Worm (Caenorhabditis elegans) whole organism, L4 larva: ENCODE results near the gene C52G5.3.

ENCODE experiments used
- D1046.2 ChIP-seq: fragments of 200-800 bp; sonication (Bioruptor generic); IDR thresholded peaks from 2 replicates; pipeline ENCODE4 v1.3.6; 2022; ENCODE audit warnings: missing genetic modification characterization, missing compliant biosample characterization
- F26F4.8 ChIP-seq: fragments of 200-800 bp; sonication (Bioruptor generic); conservative IDR thresholded peaks from 2 replicates; pipeline ENCODE4 v1.3.6; 2022; ENCODE audit warnings: missing genetic modification characterization, missing compliant biosample characterization
- F37D6.2 ChIP-seq: sonication (generic microtip); optimal IDR thresholded peaks from 2 replicates; lab custom pipeline; 2016; ENCODE audit warnings: mild to moderate bottlenecking, missing genetic modification characterization, missing compliant biosample characterization
- R02D3.7 ChIP-seq: fragments of 150-350 bp; sonication (generic microtip); optimal IDR thresholded peaks from 3 replicates; lab custom pipeline; 2014; ENCODE audit warnings: missing biosample characterization, missing genetic modification characterization
- T26A8.4 ChIP-seq: fragments of 200-800 bp; sonication (Bioruptor generic); IDR thresholded peaks from 2 replicates; pipeline ENCODE4 v1.3.6; 2022; ENCODE audit warnings: missing genetic modification characterization, missing compliant biosample characterization
- aly-2 ChIP-seq: sonication (generic microtip); optimal IDR thresholded peaks from 2 replicates; lab custom pipeline; 2018; ENCODE audit warnings: missing biosample characterization, missing genetic modification characterization
- arid-1 ChIP-seq: fragments of 200-800 bp; sonication (Bioruptor generic); conservative IDR thresholded peaks from 2 replicates; pipeline ENCODE4 v1.3.6; 2022; ENCODE audit warnings: missing genetic modification reagents, missing genetic modification characterization, missing compliant biosample characterization
- ceh-20 ChIP-seq: fragments of 200-800 bp; sonication (Bioruptor generic); IDR thresholded peaks from 2 replicates; pipeline ENCODE4 v1.3.6; 2022; ENCODE audit warnings: missing genetic modification reagents, missing genetic modification characterization, missing compliant biosample characterization
- ceh-28 ChIP-seq: fragments of 150-350 bp; optimal IDR thresholded peaks from 2 replicates; lab custom pipeline; 2014; ENCODE audit warnings: missing biosample characterization, missing genetic modification reagents, missing genetic modification characterization
- ceh-32 ChIP-seq: sonication (generic microtip); optimal IDR thresholded peaks from 2 replicates; lab custom pipeline; 2016; ENCODE audit warnings: mild to moderate bottlenecking, missing genetic modification characterization, missing compliant biosample characterization; ENCODE audit not compliant: poor library complexity
- ceh-44 ChIP-seq: fragments of 200-800 bp; sonication (Bioruptor generic); IDR thresholded peaks from 2 replicates; pipeline ENCODE4 v1.3.6; 2022; ENCODE audit warnings: missing genetic modification reagents, missing genetic modification characterization, missing compliant biosample characterization
- ceh-62 ChIP-seq: sonication (generic microtip); optimal IDR thresholded peaks from 2 replicates; lab custom pipeline; 2017; ENCODE audit warnings: missing biosample characterization, missing genetic modification characterization
- ceh-82 ChIP-seq: sonication (generic microtip); optimal IDR thresholded peaks from 2 replicates; lab custom pipeline; 2017; ENCODE audit warnings: missing biosample characterization, missing genetic modification characterization
- daf-12 ChIP-seq: fragments of 150-350 bp; optimal IDR thresholded peaks from 2 replicates; lab custom pipeline; 2014; ENCODE audit warnings: missing biosample characterization, missing genetic modification reagents, missing genetic modification characterization
- daf-19 ChIP-seq: fragments of 200-800 bp; sonication (Bioruptor generic); conservative IDR thresholded peaks from 2 replicates; pipeline ENCODE4 v1.3.6; 2022; ENCODE audit warnings: missing genetic modification characterization, missing compliant biosample characterization
- dmd-8 ChIP-seq: fragments of 200-800 bp; sonication (Bioruptor generic); IDR thresholded peaks from 2 replicates; pipeline ENCODE4 v1.3.6; 2022; ENCODE audit warnings: missing genetic modification characterization, missing compliant biosample characterization
- dmd-9 ChIP-seq: fragments of 200-800 bp; sonication (Bioruptor generic); IDR thresholded peaks from 2 replicates; pipeline ENCODE4 v1.3.6; 2022; ENCODE audit warnings: missing genetic modification reagents, missing genetic modification characterization, missing compliant biosample characterization
- duxl-1 ChIP-seq: sonication (generic microtip); optimal IDR thresholded peaks from 2 replicates; lab custom pipeline; 2016; ENCODE audit warnings: mild to moderate bottlenecking, missing genetic modification characterization, moderate library complexity, missing compliant biosample characterization; ENCODE audit not compliant: poor library complexity
- dve-1 ChIP-seq: sonication (generic microtip); optimal IDR thresholded peaks from 2 replicates; lab custom pipeline; 2017; ENCODE audit warnings: antibody characterized with exemption, mild to moderate bottlenecking, missing genetic modification characterization, missing compliant biosample characterization; ENCODE audit not compliant: insufficient read depth
- egl-27 ChIP-seq: sonication (generic microtip); optimal IDR thresholded peaks from 3 replicates; lab custom pipeline; 2017; ENCODE audit warnings: missing biosample characterization, missing genetic modification reagents, missing genetic modification characterization
- hif-1 ChIP-seq, 2 experiments: sonication (generic microtip); optimal IDR thresholded peaks; 2 replicates each; lab custom pipeline; 2016 to 2017; ENCODE audit warnings: missing compliant biosample characterization in 2 of 2, missing genetic modification characterization in 2 of 2, missing genetic modification reagents in 2 of 2, missing genotype in 2 of 2, mild to moderate bottlenecking in 1 of 2
- hlh-30 ChIP-seq: sonication (generic microtip); optimal IDR thresholded peaks from 2 replicates; lab custom pipeline; 2017; ENCODE audit warnings: antibody characterized with exemption, mild to moderate bottlenecking, missing genetic modification characterization, missing compliant biosample characterization; ENCODE audit not compliant: insufficient read depth
- hmg-1.1 ChIP-seq: fragments of 200-800 bp; sonication (Bioruptor generic); IDR thresholded peaks from 2 replicates; pipeline ENCODE4 v1.3.6; 2022; ENCODE audit warnings: missing genetic modification reagents, missing genetic modification characterization, missing compliant biosample characterization
- jun-1 ChIP-seq: fragments of 150-350 bp; optimal IDR thresholded peaks from 2 replicates; lab custom pipeline; 2014; ENCODE audit warnings: missing biosample characterization, missing genetic modification reagents, missing genetic modification characterization
- lim-7 ChIP-seq: fragments of 200-800 bp; sonication (Bioruptor generic); IDR thresholded peaks from 2 replicates; pipeline ENCODE4 v1.3.6; 2022; ENCODE audit warnings: missing genetic modification characterization, missing compliant biosample characterization
- lin-1 ChIP-seq: fragments of 200-800 bp; sonication (Bioruptor generic); IDR thresholded peaks from 2 replicates; pipeline ENCODE4 v1.3.6; 2022; ENCODE audit warnings: missing genetic modification reagents, missing genetic modification characterization, missing compliant biosample characterization
- lin-29 ChIP-seq: fragments of 200-800 bp; sonication (Bioruptor generic); IDR thresholded peaks from 2 replicates; pipeline ENCODE4 v1.3.6; 2022; ENCODE audit warnings: missing genetic modification reagents, missing genetic modification characterization, missing compliant biosample characterization
- madf-5 ChIP-seq, 2 experiments: fragments of 200-800 bp; sonication (Bioruptor generic); IDR thresholded peaks; 2 replicates each; pipeline ENCODE4 v1.3.6; 2022; ENCODE audit warnings: missing compliant biosample characterization in 2 of 2, missing genetic modification characterization in 2 of 2
- mep-1 ChIP-seq: fragments of 150-350 bp; sonication (generic microtip); optimal IDR thresholded peaks from 3 replicates; lab custom pipeline; 2014; ENCODE audit warnings: missing biosample characterization, missing genetic modification characterization
- mes-2 ChIP-seq: sonication (generic microtip); optimal IDR thresholded peaks from 2 replicates; lab custom pipeline; 2016; ENCODE audit warnings: missing genotype, mild to moderate bottlenecking, missing genetic modification characterization, missing compliant biosample characterization; ENCODE audit not compliant: poor library complexity, severe bottlenecking
- mxl-3 ChIP-seq: fragments of 200-800 bp; sonication (Bioruptor generic); optimal IDR thresholded peaks from 2 replicates; lab custom pipeline; 2018; ENCODE audit warnings: mild to moderate bottlenecking, missing genetic modification characterization, missing compliant biosample characterization
- nhr-10 ChIP-seq: fragments of 150-350 bp; optimal IDR thresholded peaks from 2 replicates; lab custom pipeline; 2014; ENCODE audit warnings: missing biosample characterization, missing genetic modification characterization
- nhr-102 ChIP-seq: sonication (generic microtip); optimal IDR thresholded peaks from 2 replicates; lab custom pipeline; 2016; ENCODE audit warnings: mild to moderate bottlenecking, missing genetic modification characterization, moderate library complexity, missing compliant biosample characterization
- nhr-11 ChIP-seq: fragments of 150-350 bp; optimal IDR thresholded peaks from 2 replicates; lab custom pipeline; 2014; ENCODE audit warnings: missing biosample characterization, missing genetic modification characterization
- nhr-28 ChIP-seq: fragments of 150-350 bp; optimal IDR thresholded peaks from 2 replicates; lab custom pipeline; 2014; ENCODE audit warnings: missing biosample characterization, missing genetic modification characterization
- nhr-48 ChIP-seq: sonication (generic microtip); optimal IDR thresholded peaks from 2 replicates; lab custom pipeline; 2016; ENCODE audit warnings: mild to moderate bottlenecking, missing genetic modification characterization, missing compliant biosample characterization
- php-3 ChIP-seq: fragments of 200-800 bp; sonication (Bioruptor generic); IDR thresholded peaks from 2 replicates; pipeline ENCODE4 v1.3.6; 2022; ENCODE audit warnings: missing genetic modification reagents, missing genetic modification characterization, missing compliant biosample characterization
- sdz-12 ChIP-seq: fragments of 200-800 bp; sonication (Bioruptor generic); optimal IDR thresholded peaks from 2 replicates; lab custom pipeline; 2018; ENCODE audit warnings: mild to moderate bottlenecking, missing genetic modification characterization, missing compliant biosample characterization
- set-16 ChIP-seq: fragments of 200-800 bp; sonication (Bioruptor generic); IDR thresholded peaks from 2 replicates; pipeline ENCODE4 v1.3.6; 2022; ENCODE audit warnings: missing genetic modification reagents, missing genetic modification characterization, missing compliant biosample characterization
- skn-1 ChIP-seq: fragments of 150-350 bp; optimal IDR thresholded peaks from 2 replicates; lab custom pipeline; 2014; ENCODE audit warnings: missing biosample characterization, missing genetic modification characterization
- snpc-1.2 ChIP-seq: fragments of 200-800 bp; sonication (Bioruptor generic); IDR thresholded peaks from 2 replicates; pipeline ENCODE4 v1.3.6; 2022; ENCODE audit warnings: missing genetic modification reagents, missing genetic modification characterization, missing compliant biosample characterization
- snpc-4 ChIP-seq: fragments of 150-350 bp; optimal IDR thresholded peaks from 2 replicates; lab custom pipeline; 2014; ENCODE audit warnings: missing biosample characterization, missing genetic modification characterization
- spr-3 ChIP-seq: fragments of 200-800 bp; sonication (Bioruptor generic); optimal IDR thresholded peaks from 2 replicates; lab custom pipeline; 2018; ENCODE audit warnings: mild to moderate bottlenecking, missing genetic modification characterization, missing compliant biosample characterization
- tra-1 ChIP-seq: fragments of 200-800 bp; sonication (Bioruptor generic); IDR thresholded peaks from 2 replicates; pipeline ENCODE4 v1.3.6; 2022; ENCODE audit warnings: missing genetic modification reagents, missing genetic modification characterization, missing compliant biosample characterization
- unc-39 ChIP-seq: sonication (generic microtip); optimal IDR thresholded peaks from 2 replicates; lab custom pipeline; 2017; ENCODE audit warnings: missing biosample characterization, missing genetic modification characterization
- unc-62 ChIP-seq, 3 experiments: fragments of 150-350 bp in 1 of 3; sonication (generic microtip); optimal IDR thresholded peaks in 2 of 3; peaks in 1 of 3; 1 replicate in 1 of 3; 2 replicates in 2 of 3; lab custom pipeline; 2014 to 2017; ENCODE audit warnings: missing biosample characterization in 3 of 3, missing genetic modification characterization in 3 of 3, missing genetic modification reagents in 3 of 3, missing genotype in 1 of 3
- zag-1 ChIP-seq: fragments of 150-350 bp; optimal IDR thresholded peaks from 2 replicates; lab custom pipeline; 2014; ENCODE audit warnings: missing biosample characterization, missing genetic modification characterization
- zfp-2 ChIP-seq: sonication (generic microtip); optimal IDR thresholded peaks from 2 replicates; lab custom pipeline; 2016; ENCODE audit warnings: mild to moderate bottlenecking, missing genetic modification characterization, missing compliant biosample characterization
- zip-2 ChIP-seq: fragments of 150-350 bp; optimal IDR thresholded peaks from 2 replicates; lab custom pipeline; 2014; ENCODE audit warnings: missing biosample characterization, missing genetic modification characterization
- ztf-11 ChIP-seq: fragments of 150-350 bp; optimal IDR thresholded peaks from 2 replicates; lab custom pipeline; 2014; ENCODE audit warnings: missing biosample characterization, missing genetic modification characterization

C52G5.3 gene

DNA sequence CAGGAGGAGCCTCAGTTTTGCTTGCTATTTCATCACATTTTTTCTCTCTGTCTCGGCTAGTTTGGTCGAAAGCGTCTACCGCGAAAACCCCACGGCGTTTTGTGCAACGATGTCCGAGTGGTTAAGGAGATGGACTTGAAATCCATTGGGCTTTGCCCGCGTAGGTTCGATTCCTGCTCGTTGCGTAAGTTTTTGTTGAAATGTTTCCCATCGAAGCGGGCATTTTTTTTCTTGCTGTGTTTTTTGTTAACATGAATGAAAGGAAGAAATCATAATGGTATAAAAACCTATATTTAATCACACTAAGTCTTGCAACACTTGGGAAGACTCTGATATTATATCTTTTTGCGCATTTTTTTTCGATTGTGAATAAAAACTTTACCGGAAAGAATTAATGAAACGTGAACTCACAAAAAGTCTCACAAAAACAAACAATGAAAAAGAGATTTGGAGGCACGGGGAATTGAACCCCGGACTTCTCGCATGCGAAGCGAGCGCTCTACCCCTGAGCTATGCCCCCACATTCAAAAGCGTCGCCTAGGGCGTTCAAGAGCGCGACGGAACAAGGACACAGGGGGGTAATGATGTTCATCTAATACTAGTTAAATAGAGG lies 44.0 kb upstream of the C52G5.3 start (continued):
- TF ChIP-seq lin-29 (GFP tag; lab: Robert Waterston, UW) (no peak), php-3 (GFP tag; lab: Robert Waterston, UW) (peak; percentile 56; the same call in 1 of the 2 replicates), tra-1 (peak; percentile 38), hif-1 (tag; optimal IDR thresholded peaks at IDR 0.05; lab: Kevin White, UChicago) (peak in 1 of 2 experiments; percentile 60), dmd-8 (GFP tag; lab: Robert Waterston, UW) (peak; percentile 72; the same call in 1 of the 2 replicates), F26F4.8 (peak; percentile 67), spr-3 (GFP tag; lab: Kevin White, UChicago) (peak; percentile 61), mxl-3 (GFP tag; lab: Kevin White, UChicago) (peak; percentile 51), sdz-12 (GFP tag; lab: Kevin White, UChicago) (peak; percentile 91), F37D6.2 (tag; lab: Kevin White, UChicago) (peak; percentile 50), zip-2 (tag; lab: Kevin White, UChicago) (peak; percentile 61), lim-7 (GFP tag; lab: Robert Waterston, UW) (peak; percentile 83), T26A8.4 (GFP tag; lab: Robert Waterston, UW) (peak; percentile 68), jun-1 (tag; lab: Kevin White, UChicago) (no peak), ceh-20 (peak; percentile 59; the same call in 1 of the 2 replicates), unc-39 (tag; lab: Kevin White, UChicago) (no peak), nhr-48 (tag; lab: Kevin White, UChicago) (peak; percentile 74), daf-19 (GFP tag; lab: Robert Waterston, UW) (peak; percentile 91), duxl-1 (peak; percentile 86), skn-1 (no peak), ceh-62 (tag; lab: Kevin White, UChicago) (no peak), ztf-11 (no peak), zag-1 (peak; percentile 28), hmg-1.1 (GFP tag; lab: Robert Waterston, UW) (peak; percentile 77), ceh-28 (tag; lab: Kevin White, UChicago) (no peak), ceh-44 (GFP tag; lab: Robert Waterston, UW) (peak; percentile 59), nhr-28 (peak; percentile 51), zfp-2 (no peak), mep-1 (tag; lab: Kevin White, UChicago) (peak; percentile 67), madf-5 (GFP tag; IDR thresholded peaks at IDR 0.05; lab: Robert Waterston, UW) (peak; percentile 46 to 79; a peak in 3 of 4 replicates), ceh-32 (peak; percentile 10), dmd-9 (GFP tag; lab: Robert Waterston, UW) (peak; percentile 79), egl-27 (tag; lab: Kevin White, UChicago) (no peak), R02D3.7 (no peak), lin-1 (peak; percentile 63), dve-1 (tag; lab: Kevin White, UChicago) (peak; percentile 77), arid-1 (GFP tag; lab: Robert Waterston, UW) (peak; percentile 90), unc-62 (GFP tag; optimal IDR thresholded peaks at IDR 0.05 in 1 of 2; lab: Kevin White, UChicago) (peak in 1 of 2 experiments; percentile 83), unc-62 (tag; optimal IDR thresholded peaks at IDR 0.05; lab: Kevin White, UChicago) (no peak), aly-2 (tag; lab: Kevin White, UChicago) (no peak), nhr-102 (tag; lab: Kevin White, UChicago) (peak; percentile 80), D1046.2 (GFP tag; lab: Robert Waterston, UW) (0 out of 2 replicates have a peak, but pooled peaks have one; percentile 73), hlh-30 (tag; lab: Kevin White, UChicago) (peak; percentile 71), snpc-4 (tag; lab: Kevin White, UChicago) (no peak), daf-12 (no peak), nhr-11 (tag; lab: Kevin White, UChicago) (peak; percentile 75), snpc-1.2 (GFP tag; lab: Robert Waterston, UW) (peak; percentile 73), set-16 (GFP tag; lab: Robert Waterston, UW) (0 out of 2 replicates have a peak, but pooled peaks have one; percentile 20), mes-2 (tag; lab: Kevin White, UChicago) (peak; percentile 88), ceh-82 (tag; lab: Kevin White, UChicago) (no peak), nhr-10 (tag; lab: Kevin White, UChicago) (no peak)
